Fruit fly (Drosophila melanogaster): ENCODE results near the gene CG7573.
A peak's percentile ranks its signal among the peaks of the same experiment; 100 is the strongest.

dm6 chr3L:11303414-11304205 is 7.9 kb upstream of the CG7573 start:
- no peak for TF ChIP-seq CG10431 (GFP tag; optimal IDR thresholded peaks at IDR 0.05)
- TF ChIP-seq CG15479 (GFP tag; optimal IDR thresholded peaks at IDR 0.05), result no peak
- no peak for TF ChIP-seq CG7372 (GFP tag; IDR thresholded peaks at IDR 0.05)
- TF ChIP-seq toy (GFP tag; IDR thresholded peaks at IDR 0.05), result no peak
- peak; percentile 62; the same call in 1 of the 2 replicates for TF ChIP-seq sisA (GFP tag; IDR thresholded peaks at IDR 0.05)
- TF ChIP-seq Gug (GFP tag; IDR thresholded peaks at IDR 0.05), result no peak
- no peak for TF ChIP-seq CG1647 (GFP tag; optimal IDR thresholded peaks at IDR 0.05)
- TF ChIP-seq mam (GFP tag; optimal IDR thresholded peaks at IDR 0.05), result peak; percentile 43
- no peak for TF ChIP-seq CG12744 (GFP tag; optimal IDR thresholded peaks at IDR 0.05)
- no peak for TF ChIP-seq Dll (GFP tag; IDR thresholded peaks at IDR 0.05; ENCODE audit: partially characterized antibody)
- no peak for TF ChIP-seq repo (GFP tag; optimal IDR thresholded peaks at IDR 0.05)

All from whole organism, embryonic.